Fruit fly (Drosophila melanogaster) whole organism, embryonic: ENCODE data around the gene Piezo.
A peak's percentile ranks its signal among the peaks of the same experiment; 100 is the strongest.

Experiments
- Awh ChIP-seq: fragments of 200-800 bp; sonication (Bioruptor generic); IDR thresholded peaks from 2 replicates; pipeline ENCODE4, ENCODE4 v1.3.6; 2022; ENCODE audit warnings: missing biosample characterization, missing genetic modification characterization
- CG10543 ChIP-seq: fragments of 200-800 bp; sonication (Bioruptor generic); optimal IDR thresholded peaks from 3 replicates; lab custom pipeline; 2017; ENCODE audit warnings: missing biosample characterization, mild to moderate bottlenecking, missing genetic modification characterization, moderate library complexity
- CG10959 ChIP-seq: fragments of 200-800 bp; sonication (Bioruptor generic); IDR thresholded peaks from 2 replicates; pipeline ENCODE4 v1.3.6; 2022; ENCODE audit warnings: missing biosample characterization, missing genetic modification characterization
- CG12942 ChIP-seq: fragments of 200-800 bp; sonication (Bioruptor generic); optimal IDR thresholded peaks from 3 replicates; lab custom pipeline; 2016; ENCODE audit warnings: missing biosample characterization, missing genetic modification characterization
- CG13775 ChIP-seq: fragments of 200-800 bp; sonication (Bioruptor generic); optimal IDR thresholded peaks from 3 replicates; lab custom pipeline; 2017; ENCODE audit warnings: missing biosample characterization, mild to moderate bottlenecking, missing genetic modification characterization
- CG14965 ChIP-seq: fragments of 200-800 bp; sonication (Bioruptor generic); optimal IDR thresholded peaks from 2 replicates; lab custom pipeline; 2016; ENCODE audit warnings: missing biosample characterization, missing genetic modification characterization, borderline replicate concordance
- CG15696 ChIP-seq: fragments of 200-800 bp; sonication (Bioruptor generic); optimal IDR thresholded peaks from 2 replicates; lab custom pipeline; 2019; ENCODE audit warnings: missing biosample characterization, mild to moderate bottlenecking, missing genetic modification characterization, moderate library complexity
- CG1602 ChIP-seq: fragments of 200-800 bp; sonication (Bioruptor generic); optimal IDR thresholded peaks from 3 replicates; lab custom pipeline; 2016; ENCODE audit warnings: missing biosample characterization, missing genetic modification characterization
- CG16779 ChIP-seq: fragments of 200-800 bp; sonication (Bioruptor generic); IDR thresholded peaks from 2 replicates; pipeline ENCODE4 v1.3.6; 2022; ENCODE audit warnings: missing biosample characterization, missing genetic modification characterization
- CG17802 ChIP-seq: fragments of 200-800 bp; sonication (Bioruptor generic); optimal IDR thresholded peaks from 2 replicates; lab custom pipeline; 2018; ENCODE audit warnings: missing biosample characterization, mild to moderate bottlenecking, missing genetic modification characterization, moderate library complexity
- CG1792 ChIP-seq: fragments of 200-800 bp; sonication (Bioruptor generic); optimal IDR thresholded peaks from 2 replicates; lab custom pipeline; 2016; ENCODE audit warnings: missing biosample characterization, missing genetic modification characterization
- CG18619 ChIP-seq: fragments of 200-800 bp; sonication (Bioruptor generic); optimal IDR thresholded peaks from 3 replicates; lab custom pipeline; 2017; ENCODE audit warnings: missing biosample characterization, mild to moderate bottlenecking, missing genetic modification characterization
- CG30403 ChIP-seq: fragments of 200-800 bp; sonication (Bioruptor generic); optimal IDR thresholded peaks from 3 replicates; lab custom pipeline; 2016; ENCODE audit warnings: missing biosample characterization, missing genetic modification characterization
- CG34224 ChIP-seq: fragments of 200-800 bp; sonication (Bioruptor generic); IDR thresholded peaks from 3 replicates; pipeline ENCODE4 v1.3.6; 2022; ENCODE audit warnings: missing biosample characterization, missing genetic modification characterization; ENCODE audit not compliant: partially characterized antibody
- CG3995 ChIP-seq: fragments of 200-800 bp; sonication (Bioruptor generic); optimal IDR thresholded peaks from 3 replicates; lab custom pipeline; 2016; ENCODE audit warnings: missing biosample characterization, missing genetic modification characterization
- CG4360 ChIP-seq: fragments of 200-800 bp; sonication (Bioruptor generic); IDR thresholded peaks from 2 replicates; pipeline ENCODE4 v1.3.6; 2022; ENCODE audit warnings: missing biosample characterization, missing genetic modification characterization
- CG6254 ChIP-seq: fragments of 200-800 bp; sonication (Bioruptor generic); optimal IDR thresholded peaks from 3 replicates; lab custom pipeline; 2017; ENCODE audit warnings: mild to moderate bottlenecking, missing biosample characterization, missing genetic modification reagents, missing genetic modification characterization
- CG6272 ChIP-seq: fragments of 200-800 bp; sonication (Bioruptor generic); IDR thresholded peaks from 2 replicates; pipeline ENCODE4 v1.3.6; 2022; ENCODE audit warnings: missing biosample characterization, missing genetic modification characterization
- CG6854 ChIP-seq: fragments of 200-800 bp; sonication (Bioruptor generic); optimal IDR thresholded peaks from 3 replicates; lab custom pipeline; 2017; ENCODE audit warnings: missing biosample characterization, mild to moderate bottlenecking, missing genetic modification characterization
- CG7357 ChIP-seq: fragments of 200-800 bp; sonication (Bioruptor generic); IDR thresholded peaks from 3 replicates; pipeline ENCODE4 v1.3.6; 2022; ENCODE audit warnings: missing biosample characterization, missing genetic modification characterization
- CG8924 ChIP-seq: fragments of 200-800 bp; optimal IDR thresholded peaks from 3 replicates; lab custom pipeline; 2019; ENCODE audit warnings: missing biosample characterization, mild to moderate bottlenecking, missing genetic modification characterization, moderate library complexity
- Ets65A ChIP-seq: fragments of 200-800 bp; sonication (Bioruptor generic); peaks from one replicate; lab custom pipeline; 2016; ENCODE audit warnings: missing biosample characterization, missing genetic modification characterization
- Ets97D ChIP-seq: fragments of 200-800 bp; sonication (Bioruptor generic); optimal IDR thresholded peaks from 3 replicates; lab custom pipeline; 2016; ENCODE audit warnings: missing biosample characterization, missing genetic modification characterization
- Lpt ChIP-seq: fragments of >200 bp; optimal IDR thresholded peaks from 2 replicates; lab custom pipeline; 2018; ENCODE audit warnings: missing biosample characterization, missing genetic modification characterization
- MBD-R2 ChIP-seq: fragments of 200-800 bp; sonication (Bioruptor generic); IDR thresholded peaks from 2 replicates; pipeline ENCODE4 v1.3.6; 2022; ENCODE audit warnings: missing biosample characterization, missing genetic modification characterization
- Max ChIP-seq: fragments of 200-800 bp; sonication (Bioruptor generic); optimal IDR thresholded peaks from 2 replicates; lab custom pipeline; 2016; ENCODE audit warnings: missing biosample characterization, mild to moderate bottlenecking, missing genetic modification characterization
- Myb ChIP-seq: fragments of 200-800 bp; sonication (Bioruptor generic); optimal IDR thresholded peaks from 2 replicates; lab custom pipeline; 2016; ENCODE audit warnings: missing biosample characterization, missing genetic modification characterization
- Ravus ChIP-seq: fragments of 200-800 bp; sonication (Bioruptor generic); IDR thresholded peaks from 2 replicates; pipeline ENCODE4 v1.3.6; 2022; ENCODE audit warnings: missing biosample characterization, missing genetic modification characterization
- Side ChIP-seq: fragments of 200-800 bp; sonication (Bioruptor generic); optimal IDR thresholded peaks from 2 replicates; lab custom pipeline; 2016; ENCODE audit warnings: missing biosample characterization, missing genetic modification characterization
- Vsx1 ChIP-seq: fragments of 200-800 bp; sonication (Bioruptor generic); optimal IDR thresholded peaks from 2 replicates; lab custom pipeline; 2017; ENCODE audit warnings: missing biosample characterization, mild to moderate bottlenecking, missing genetic modification characterization, missing genetic modification reagents
- Xrp1 ChIP-seq: fragments of 200-800 bp; sonication (Bioruptor generic); IDR thresholded peaks from 2 replicates; pipeline ENCODE4 v1.3.6; 2022; ENCODE audit warnings: missing biosample characterization, missing genetic modification characterization
- abd-A ChIP-seq: fragments of 200-800 bp; sonication (Bioruptor generic); optimal IDR thresholded peaks from 3 replicates; lab custom pipeline; 2019; ENCODE audit warnings: missing biosample characterization, mild to moderate bottlenecking, missing genetic modification characterization, moderate library complexity
- aop ChIP-seq: fragments of 200-800 bp; sonication (Bioruptor generic); IDR thresholded peaks from 2 replicates; pipeline ENCODE4 v1.3.6; 2022; ENCODE audit warnings: missing biosample characterization, missing genetic modification characterization
- chn ChIP-seq: fragments of 200-800 bp; sonication (Bioruptor generic); optimal IDR thresholded peaks from 2 replicates; lab custom pipeline; 2016; ENCODE audit warnings: missing biosample characterization, missing genetic modification characterization
- crc ChIP-seq: fragments of 200-800 bp; sonication (Bioruptor generic); optimal IDR thresholded peaks from 2 replicates; lab custom pipeline; 2016; ENCODE audit warnings: missing biosample characterization, missing genetic modification characterization
- esg ChIP-seq: fragments of 200-800 bp; sonication (Bioruptor generic); conservative IDR thresholded peaks from 2 replicates; pipeline ENCODE4 v1.3.6; 2022; ENCODE audit warnings: missing biosample characterization, missing genetic modification characterization
- exex ChIP-seq: fragments of 200-800 bp; sonication (Bioruptor generic); optimal IDR thresholded peaks from 4 replicates; lab custom pipeline; 2018; ENCODE audit warnings: missing biosample characterization, mild to moderate bottlenecking, missing genetic modification characterization, moderate library complexity
- eyg ChIP-seq: fragments of 200-800 bp; sonication (Bioruptor generic); optimal IDR thresholded peaks from 3 replicates; lab custom pipeline; 2016; ENCODE audit warnings: missing biosample characterization, missing genetic modification characterization
- fd3F ChIP-seq: fragments of 200-800 bp; sonication (Bioruptor generic); optimal IDR thresholded peaks from 2 replicates; lab custom pipeline; 2018; ENCODE audit warnings: missing biosample characterization, mild to moderate bottlenecking, missing genetic modification characterization, moderate library complexity
- hth ChIP-seq: fragments of >200 bp; optimal IDR thresholded peaks from 2 replicates; lab custom pipeline; 2017; ENCODE audit warnings: inconsistent platforms
- lab ChIP-seq: fragments of 200-800 bp; sonication (Bioruptor generic); optimal IDR thresholded peaks from 3 replicates; lab custom pipeline; 2017; ENCODE audit warnings: missing biosample characterization, missing genetic modification characterization, mild to moderate bottlenecking, moderate library complexity, missing genetic modification reagents
- lbe ChIP-seq: fragments of 200-800 bp; sonication (Bioruptor generic); optimal IDR thresholded peaks from 2 replicates; lab custom pipeline; 2016; ENCODE audit warnings: missing biosample characterization, mild to moderate bottlenecking, missing genetic modification characterization
- pzg ChIP-seq: fragments of 200-800 bp; sonication (Bioruptor generic); optimal IDR thresholded peaks from 3 replicates; lab custom pipeline; 2018; ENCODE audit warnings: missing biosample characterization, mild to moderate bottlenecking, missing genetic modification characterization, moderate library complexity
- ranshi ChIP-seq: fragments of 200-800 bp; sonication (Bioruptor generic); IDR thresholded peaks from 2 replicates; pipeline ENCODE4 v1.3.6; 2022; ENCODE audit warnings: missing biosample characterization, missing genetic modification characterization
- salm ChIP-seq: fragments of 200-800 bp; sonication (Bioruptor generic); optimal IDR thresholded peaks from 2 replicates; lab custom pipeline; 2018; ENCODE audit warnings: missing biosample characterization, mild to moderate bottlenecking, missing genetic modification characterization
- sisA ChIP-seq: fragments of 200-800 bp; sonication (Bioruptor generic); IDR thresholded peaks from 2 replicates; pipeline ENCODE4 v1.3.6; 2022; ENCODE audit warnings: missing biosample characterization, missing genetic modification characterization
- slp2 ChIP-seq: fragments of 200-800 bp; sonication (Bioruptor generic); optimal IDR thresholded peaks from 2 replicates; lab custom pipeline; 2016; ENCODE audit warnings: missing biosample characterization, missing genetic modification characterization
- tna ChIP-seq: fragments of 200-800 bp; sonication (Bioruptor generic); IDR thresholded peaks from 2 replicates; pipeline ENCODE4 v1.3.6; 2022; ENCODE audit warnings: missing biosample characterization, missing genetic modification characterization; ENCODE audit not compliant: partially characterized antibody
- tup ChIP-seq: fragments of 200-800 bp; sonication (Bioruptor generic); optimal IDR thresholded peaks from 2 replicates; lab custom pipeline; 2016; ENCODE audit warnings: missing biosample characterization, mild to moderate bottlenecking, missing genetic modification characterization, moderate library complexity
- usp ChIP-seq: fragments of >200 bp; optimal IDR thresholded peaks from 2 replicates; lab custom pipeline; 2017; ENCODE audit warnings: missing biosample characterization, missing genetic modification characterization

Gene Piezo

dm6 chr2L:8162307-8163024, 407 bp upstream of the Piezo start, which contains the start of gene Acbp1 (continued):
- peak; percentile 64 for TF ChIP-seq CG4360 (GFP tag; lab: Robert Waterston, UW)
- TF ChIP-seq CG1792 (GFP tag; lab: Kevin White, UChicago): peak; percentile 94
- peak; percentile 4; the same call in 1 of the 2 replicates for TF ChIP-seq Ravus
- TF ChIP-seq CG14965 (GFP tag; lab: Kevin White, UChicago): peak; percentile 75
- peak; percentile 94 for TF ChIP-seq CG6254 (GFP tag; lab: Kevin White, UChicago)
- TF ChIP-seq CG10543: peak; percentile 99
- peak; percentile 99 for TF ChIP-seq Ets65A (GFP tag; lab: Kevin White, UChicago)
- TF ChIP-seq CG7357 (GFP tag; lab: Robert Waterston, UW): peak; percentile 82
- peak; percentile 82 for TF ChIP-seq CG16779 (GFP tag; lab: Robert Waterston, UW)
- no peak for TF ChIP-seq Lpt (GFP tag; lab: Kevin White, UChicago)
- TF ChIP-seq eyg (GFP tag; lab: Kevin White, UChicago): peak; percentile 93
- peak; percentile 88 for TF ChIP-seq Myb (GFP tag; lab: Kevin White, UChicago)
- peak; percentile 92 for TF ChIP-seq exex
- TF ChIP-seq slp2 (GFP tag; lab: Kevin White, UChicago): peak; percentile 91
- peak; percentile 84 for TF ChIP-seq MBD-R2 (GFP tag; lab: Robert Waterston, UW)
- TF ChIP-seq aop (GFP tag; lab: Robert Waterston, UW): peak; percentile 75
- TF ChIP-seq tna (GFP tag; lab: Robert Waterston, UW): peak; percentile 59; the same call in 1 of the 2 replicates
- peak; percentile 79 for TF ChIP-seq CG10959 (GFP tag; lab: Robert Waterston, UW)
- peak; percentile 75 for TF ChIP-seq CG17802 (tag; lab: Kevin White, UChicago)
- TF ChIP-seq esg (GFP tag; lab: Robert Waterston, UW): peak; percentile 88
- TF ChIP-seq CG8924 (tag; lab: Kevin White, UChicago): peak; percentile 99
- TF ChIP-seq tup (GFP tag; lab: Kevin White, UChicago): peak; percentile 79
- TF ChIP-seq usp (GFP tag; lab: Kevin White, UChicago): no peak
- peak; percentile 86 for TF ChIP-seq Awh
- peak; percentile 97 for TF ChIP-seq Side (GFP tag; lab: Kevin White, UChicago)
- TF ChIP-seq pzg (GFP tag; lab: Kevin White, UChicago): peak; percentile 94
- TF ChIP-seq CG1602 (GFP tag; lab: Kevin White, UChicago): peak; percentile 86
- TF ChIP-seq CG34224 (GFP tag; lab: Robert Waterston, UW): peak; percentile 83; the same call in 2 of the 3 replicates
- peak; percentile 96 for TF ChIP-seq CG18619 (GFP tag; lab: Kevin White, UChicago)
- peak; percentile 86 for TF ChIP-seq ranshi
- TF ChIP-seq CG30403 (GFP tag; lab: Kevin White, UChicago): peak; percentile 97
- peak; percentile 99 for TF ChIP-seq lab (GFP tag; lab: Kevin White, UChicago)
- peak; percentile 91 for TF ChIP-seq crc (GFP tag; lab: Kevin White, UChicago)
- peak; percentile 82 for TF ChIP-seq CG12942
- peak; percentile 90 for TF ChIP-seq sisA (GFP tag; lab: Robert Waterston, UW)
- peak; percentile 93 for TF ChIP-seq abd-A (tag; lab: Kevin White, UChicago)
- peak; percentile 94 for TF ChIP-seq chn
- peak; percentile 96 for TF ChIP-seq Vsx1 (GFP tag; lab: Kevin White, UChicago)
- TF ChIP-seq CG15696: peak; percentile 96
- TF ChIP-seq Max (GFP tag; lab: Kevin White, UChicago): peak; percentile 92
- TF ChIP-seq Xrp1 (GFP tag; lab: Robert Waterston, UW): peak; percentile 93
- peak; percentile 91 for TF ChIP-seq CG6272 (GFP tag; lab: Robert Waterston, UW)
- peak; percentile 99 for TF ChIP-seq CG6854 (GFP tag; lab: Kevin White, UChicago)
- peak; percentile 95 for TF ChIP-seq lbe (GFP tag; lab: Kevin White, UChicago)
- peak; percentile 92 for TF ChIP-seq fd3F
- peak; percentile 61 for TF ChIP-seq CG3995
- peak; percentile 97 for TF ChIP-seq salm (tag; lab: Kevin White, UChicago)
- peak; percentile 97 for TF ChIP-seq CG13775 (GFP tag; lab: Kevin White, UChicago)
- TF ChIP-seq Ets97D (GFP tag; lab: Kevin White, UChicago): peak; percentile 91
- TF ChIP-seq hth: no peak
